Worm (Caenorhabditis elegans) whole organism, young adult: ENCODE data around the gene ZK632.2.

Experiments used
- T26A5.8 ChIP-seq: sonication (generic microtip); optimal IDR thresholded peaks from 2 replicates; lab custom pipeline; 2016; ENCODE audit warnings: missing genetic modification characterization, missing compliant biosample characterization
- ama-1 ChIP-seq, 3 experiments: fragments of 150-350 bp in 1 of 3; sonication (generic microtip) in 2 of 3; optimal IDR thresholded peaks; 2 replicates each; lab custom pipeline; 2014 to 2018; ENCODE audit warnings: missing biosample characterization in 2 of 3, missing genetic modification characterization in 2 of 3, missing genetic modification reagents in 2 of 3
- lag-1 ChIP-seq: fragments of 200-800 bp; sonication (Bioruptor generic); IDR thresholded peaks from 2 replicates; pipeline ENCODE4 v1.3.6; 2022; ENCODE audit warnings: missing genetic modification reagents, missing genetic modification characterization, missing compliant biosample characterization
- madf-6 ChIP-seq: fragments of 200-800 bp; sonication (Bioruptor generic); IDR thresholded peaks from 2 replicates; pipeline ENCODE4 v1.3.6; 2022; ENCODE audit warnings: missing genetic modification reagents, missing genetic modification characterization, missing compliant biosample characterization
- sea-2 ChIP-seq: fragments of 200-800 bp; sonication (Bioruptor generic); IDR thresholded peaks from 2 replicates; pipeline ENCODE4 v1.3.6; 2022; ENCODE audit warnings: missing genetic modification characterization, missing compliant biosample characterization
- unc-130 ChIP-seq: sonication (generic microtip); optimal IDR thresholded peaks from 2 replicates; lab custom pipeline; 2016; ENCODE audit warnings: missing genetic modification reagents, missing genetic modification characterization, missing compliant biosample characterization

DNA sequence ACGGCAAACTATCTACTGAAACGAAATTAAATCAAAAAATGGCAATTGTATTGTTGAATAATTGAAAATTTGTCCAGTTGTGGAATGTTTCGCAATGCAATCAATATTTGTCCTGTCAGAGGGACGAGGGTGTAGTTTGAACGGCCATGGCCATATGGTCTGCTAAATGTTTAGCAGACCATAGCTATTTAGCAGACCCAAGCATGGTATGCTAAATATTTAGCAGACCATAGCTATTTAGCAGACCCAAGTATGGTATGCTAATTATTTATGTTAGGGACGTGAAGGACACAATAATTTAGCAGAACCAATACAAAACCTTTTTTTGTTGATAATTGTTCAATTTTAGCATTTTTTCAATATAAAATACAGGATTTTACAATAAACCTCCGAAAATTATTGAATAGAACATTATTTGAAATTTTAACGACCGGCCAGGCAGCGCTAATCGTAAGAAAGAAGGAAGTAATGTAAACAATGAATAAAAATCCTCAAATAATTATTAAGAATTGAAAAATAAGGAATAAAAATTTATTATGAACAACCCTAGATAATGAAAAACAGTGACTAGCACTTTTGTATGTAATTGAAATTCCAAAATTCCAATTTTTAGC lies 6.2 kb downstream of the ZK632.2 start, which contains the start of gene riok-3:
- no peak for TF ChIP-seq sea-2
- TF ChIP-seq ama-1 (optimal IDR thresholded peaks at IDR 0.05; lab: Kevin White, UChicago), result no peak
- no peak for TF ChIP-seq ama-1 (GFP tag; optimal IDR thresholded peaks at IDR 0.05; lab: Kevin White, UChicago)
- TF ChIP-seq lag-1, result no peak
- TF ChIP-seq unc-130 (GFP tag; lab: Kevin White, UChicago), result no peak
- TF ChIP-seq madf-6 (GFP tag; lab: Robert Waterston, UW), result no peak; the same call in 1 of the 2 replicates
- TF ChIP-seq T26A5.8 (tag; lab: Kevin White, UChicago), result no peak
